Fruit fly (Drosophila melanogaster): ENCODE data around the gene Cals.

Gene Cals

DNA sequence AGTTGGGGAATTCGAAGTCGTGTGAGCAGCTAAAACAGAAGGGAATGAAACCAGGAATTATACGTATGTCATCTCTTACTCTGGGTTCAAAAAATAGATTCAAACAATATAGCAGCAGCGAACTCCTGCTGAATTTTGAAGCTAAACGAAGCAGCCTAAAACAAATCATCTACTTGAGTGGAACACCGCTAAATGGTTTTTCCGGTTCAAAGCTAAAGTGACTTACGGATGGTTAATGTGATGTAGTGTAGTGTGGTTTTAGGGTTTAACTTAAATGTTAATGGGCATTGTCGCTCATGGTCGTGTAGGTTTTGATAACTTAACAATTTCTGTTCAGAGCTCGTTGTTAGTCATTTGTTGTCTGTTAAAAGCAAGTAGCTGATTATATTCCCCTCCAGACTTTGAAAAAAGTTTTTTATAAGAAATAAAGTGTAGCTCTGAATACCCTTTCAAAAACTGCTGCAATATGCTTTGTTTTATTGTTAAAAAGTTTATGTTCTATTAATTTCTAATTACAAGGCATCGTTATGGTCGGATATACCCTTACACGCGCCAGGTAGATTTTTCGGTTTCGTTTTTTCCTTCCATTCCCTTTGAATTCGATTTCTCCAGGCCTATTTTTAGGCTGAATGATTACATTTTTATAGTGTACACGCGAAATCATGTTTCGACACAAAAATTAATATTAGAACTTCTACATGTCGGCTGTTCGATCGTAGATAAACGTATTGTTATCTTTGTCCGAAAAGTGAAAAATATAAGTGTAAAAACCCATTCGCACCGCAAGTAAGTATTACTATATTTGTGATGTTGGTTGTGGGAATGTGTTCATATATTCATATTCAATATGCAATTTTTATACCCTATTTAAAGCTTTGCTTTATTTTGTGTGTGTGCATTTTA, 10.0 kb downstream of the Cals start (continued):
- TF ChIP-seq CG6654 (GFP tag; optimal IDR thresholded peaks at IDR 0.05) (peak; percentile 69), CG10979 (tag; optimal IDR thresholded peaks at IDR 0.05) (peak; percentile 94), Ets65A (GFP tag) (peak; percentile 99), CkIIα-i1 (GFP tag; IDR thresholded peaks at IDR 0.05) (no peak), Stat92E (GFP tag; optimal IDR thresholded peaks at IDR 0.05) (peak in 1 of 3 experiments; percentile 75), CG8359 (GFP tag; optimal IDR thresholded peaks at IDR 0.05; ENCODE audit: borderline replicate concordance) (peak; percentile 73), dm (GFP tag; optimal IDR thresholded peaks at IDR 0.05) (peak; percentile 87), dmrt99B (tag; optimal IDR thresholded peaks at IDR 0.05) (no peak), CG18476 (GFP tag; optimal IDR thresholded peaks at IDR 0.05) (peak; percentile 88), tio (GFP tag; optimal IDR thresholded peaks at IDR 0.05) (peak; percentile 92), ap (GFP tag; IDR thresholded peaks at IDR 0.05) (no peak; the same call in 1 of the 2 replicates), CG18619 (GFP tag; optimal IDR thresholded peaks at IDR 0.05) (no peak), p53 (GFP tag; optimal IDR thresholded peaks at IDR 0.05) (peak; percentile 85), CG14050 (GFP tag; IDR thresholded peaks at IDR 0.05) (peak; percentile 89), pros (GFP tag; optimal IDR thresholded peaks at IDR 0.05) (no peak), salm (tag; optimal IDR thresholded peaks at IDR 0.05) (peak; percentile 82), Sry-δ (GFP tag; optimal IDR thresholded peaks at IDR 0.05) (peak; percentile 53), caup (GFP tag; optimal IDR thresholded peaks at IDR 0.05; ENCODE audit: severe bottlenecking) (peak; percentile 87), CG8388 (GFP tag; optimal IDR thresholded peaks at IDR 0.05) (peak; percentile 95), tx (GFP tag; optimal IDR thresholded peaks at IDR 0.05) (peak; percentile 93), pfk (GFP tag; optimal IDR thresholded peaks at IDR 0.05) (peak; percentile 67), CG33213 (GFP tag; optimal IDR thresholded peaks at IDR 0.05) (peak; percentile 85), CG30020 (tag; optimal IDR thresholded peaks at IDR 0.05) (peak; percentile 59), nerfin-2 (GFP tag; IDR thresholded peaks at IDR 0.05; ENCODE audit: partially characterized antibody) (no peak), tna (GFP tag; IDR thresholded peaks at IDR 0.05; ENCODE audit: partially characterized antibody) (no peak), klu (GFP tag; IDR thresholded peaks at IDR 0.05) (no peak), lola (GFP tag; optimal IDR thresholded peaks at IDR 0.05) (peak in 1 of 3 experiments; percentile 93), Ssrp (tag; optimal IDR thresholded peaks at IDR 0.05) (peak; percentile 94), Myb (GFP tag; optimal IDR thresholded peaks at IDR 0.05) (peak; percentile 76), phol (tag; optimal IDR thresholded peaks at IDR 0.05) (peak; percentile 93), bbx (GFP tag; IDR thresholded peaks at IDR 0.05; ENCODE audit: partially characterized antibody) (no peak; the same call in 1 of the 2 replicates), CG10321 (GFP tag; IDR thresholded peaks at IDR 0.05) (peak; percentile 63; the same call in 1 of the 2 replicates), CG12942 (GFP tag; optimal IDR thresholded peaks at IDR 0.05) (peak; percentile 89), grau (tag; optimal IDR thresholded peaks at IDR 0.05) (peak; percentile 91), Max (GFP tag; optimal IDR thresholded peaks at IDR 0.05) (peak; percentile 89), Dll (GFP tag; IDR thresholded peaks at IDR 0.05; ENCODE audit: partially characterized antibody) (no peak), CG9797 (GFP tag; optimal IDR thresholded peaks at IDR 0.05) (no peak), CG4424 (GFP tag; optimal IDR thresholded peaks at IDR 0.05) (peak; percentile 93), Gug (GFP tag; IDR thresholded peaks at IDR 0.05) (no peak; the same call in 3 of the 4 replicates), CG8290 (GFP tag; optimal IDR thresholded peaks at IDR 0.05) (peak; percentile 72), CG8290 (tag; optimal IDR thresholded peaks at IDR 0.05) (peak; percentile 43 to 91), CG14710 (tag; optimal IDR thresholded peaks at IDR 0.05) (peak; percentile 91), CG10565 (GFP tag; optimal IDR thresholded peaks at IDR 0.05) (peak; percentile 81), Atf6 (GFP tag; IDR thresholded peaks at IDR 0.05) (peak; percentile 95), CG8478 (optimal IDR thresholded peaks at IDR 0.05) (no peak), CG10274 (GFP tag; optimal IDR thresholded peaks at IDR 0.05) (peak; percentile 75), Hey (tag; optimal IDR thresholded peaks at IDR 0.05) (no peak), CG2202 (tag; optimal IDR thresholded peaks at IDR 0.05) (peak; percentile 87)
